Fruit fly (Drosophila melanogaster): Measurements from ENCODE around the gene Eig71Eh.

Eig71Eh gene

dm6 chr3L:15675111-15675510 is 15.9 kb upstream of the Eig71Eh start (continued):
- TF ChIP-seq CG1647 (GFP tag; optimal IDR thresholded peaks at IDR 0.05) (no peak), Neu2 (GFP tag; optimal IDR thresholded peaks at IDR 0.05; ENCODE audit: borderline replicate concordance) (no peak), HLHmδ (GFP tag; optimal IDR thresholded peaks at IDR 0.05) (no peak), bcd (GFP tag; optimal IDR thresholded peaks at IDR 0.05) (peak; percentile 55), Bgb (GFP tag; IDR thresholded peaks at IDR 0.05; ENCODE audit: partially characterized antibody) (no peak), MTF-1 (GFP tag; optimal IDR thresholded peaks at IDR 0.05; ENCODE audit: borderline replicate concordance) (peak; percentile 29), nom (GFP tag; optimal IDR thresholded peaks at IDR 0.05) (no peak), B-H2 (GFP tag; optimal IDR thresholded peaks at IDR 0.05) (no peak), CG13287 (GFP tag; IDR thresholded peaks at IDR 0.05; ENCODE audit: partially characterized antibody) (no peak), mirr (GFP tag; optimal IDR thresholded peaks at IDR 0.05) (no peak), CG10431 (GFP tag; optimal IDR thresholded peaks at IDR 0.05) (no peak), lilli (GFP tag; optimal IDR thresholded peaks at IDR 0.05) (peak; percentile 26), CG4424 (GFP tag; optimal IDR thresholded peaks at IDR 0.05) (peak; percentile 86), Hsf (GFP tag; optimal IDR thresholded peaks at IDR 0.05) (peak; percentile 57), scrt (GFP tag; optimal IDR thresholded peaks at IDR 0.05) (no peak), fu2 (GFP tag; optimal IDR thresholded peaks at IDR 0.05) (no peak), phol (tag; optimal IDR thresholded peaks at IDR 0.05) (peak; percentile 90), dan (GFP tag; IDR thresholded peaks at IDR 0.05) (peak; percentile 54; the same call in 1 of the 2 replicates), CG18476 (GFP tag; optimal IDR thresholded peaks at IDR 0.05) (peak; percentile 51), CG6272 (GFP tag; IDR thresholded peaks at IDR 0.05) (no peak), hb (GFP tag; IDR thresholded peaks at IDR 0.05; ENCODE audit: partially characterized antibody) (no peak), HLH3B (GFP tag; IDR thresholded peaks at IDR 0.05) (peak; percentile 38; the same call in 1 of the 2 replicates), lov (optimal IDR thresholded peaks at IDR 0.05) (no peak), lov (GFP tag; IDR thresholded peaks at IDR 0.05) (no peak), gt (GFP tag; IDR thresholded peaks at IDR 0.05) (peak; percentile 13; the same call in 1 of the 2 replicates), CG32767 (GFP tag; IDR thresholded peaks at IDR 0.05) (no peak), zen (tag; optimal IDR thresholded peaks at IDR 0.05) (peak; percentile 82), CG6254 (GFP tag; optimal IDR thresholded peaks at IDR 0.05) (peak; percentile 81), lab (GFP tag; optimal IDR thresholded peaks at IDR 0.05) (peak; percentile 7), CG10565 (GFP tag; optimal IDR thresholded peaks at IDR 0.05) (no peak), CG12155 (GFP tag; optimal IDR thresholded peaks at IDR 0.05) (peak; percentile 29), dysf (GFP tag; IDR thresholded peaks at IDR 0.05) (peak; percentile 28; the same call in 1 of the 3 replicates), sr (GFP tag; IDR thresholded peaks at IDR 0.05) (no peak), so (GFP tag; IDR thresholded peaks at IDR 0.05) (peak; percentile 62; the same call in 1 of the 3 replicates), D19A (tag; optimal IDR thresholded peaks at IDR 0.05) (peak; percentile 79), Pdp1 (GFP tag; optimal IDR thresholded peaks at IDR 0.05) (peak; percentile 59 to 71), CG18599 (GFP tag; optimal IDR thresholded peaks at IDR 0.05) (no peak), chm (GFP tag; IDR thresholded peaks at IDR 0.05) (peak; percentile 74; the same call in 1 of the 2 replicates), bab2 (GFP tag; optimal IDR thresholded peaks at IDR 0.05) (peak; percentile 68), Dbx (GFP tag; IDR thresholded peaks at IDR 0.05) (no peak), abd-A (tag; optimal IDR thresholded peaks at IDR 0.05) (no peak), Stat92E (GFP tag; optimal IDR thresholded peaks at IDR 0.05) (peak in 1 of 3 experiments; percentile 51), odd (GFP tag; optimal IDR thresholded peaks at IDR 0.05) (no peak), BEAF-32 (GFP tag; optimal IDR thresholded peaks at IDR 0.05) (no peak), CG17829 (tag; optimal IDR thresholded peaks at IDR 0.05) (peak; percentile 90), Med (GFP tag) (peak; percentile 85), nerfin-2 (GFP tag; IDR thresholded peaks at IDR 0.05; ENCODE audit: partially characterized antibody) (no peak), CG10543 (GFP tag; optimal IDR thresholded peaks at IDR 0.05) (no peak), aop (GFP tag; IDR thresholded peaks at IDR 0.05) (no peak), pita (GFP tag; optimal IDR thresholded peaks at IDR 0.05) (no peak)

Measured in whole organism, embryonic.